Worm (Caenorhabditis elegans) whole organism, L4 larva: ENCODE data around the gene nhr-98.

Experiments used
- F10B5.3 ChIP-seq: sonication (generic microtip); optimal IDR thresholded peaks from 2 replicates; lab custom pipeline; 2016; ENCODE audit warnings: mild to moderate bottlenecking, missing genetic modification characterization, missing compliant biosample characterization
- R02D3.7 ChIP-seq: fragments of 150-350 bp; sonication (generic microtip); optimal IDR thresholded peaks from 3 replicates; lab custom pipeline; 2014; ENCODE audit warnings: missing biosample characterization, missing genetic modification characterization
- aha-1 ChIP-seq: fragments of 150-350 bp; peaks from one replicate; lab custom pipeline; 2014; ENCODE audit warnings: missing biosample characterization, missing genetic modification characterization
- arid-1 ChIP-seq: fragments of 200-800 bp; sonication (Bioruptor generic); conservative IDR thresholded peaks from 2 replicates; pipeline ENCODE4 v1.3.6; 2022; ENCODE audit warnings: missing genetic modification reagents, missing genetic modification characterization, missing compliant biosample characterization
- cey-2 ChIP-seq: sonication (generic microtip); optimal IDR thresholded peaks from 3 replicates; lab custom pipeline; 2017; ENCODE audit warnings: missing genetic modification characterization, mild to moderate bottlenecking, missing compliant biosample characterization, antibody characterized with exemption, borderline replicate concordance; ENCODE audit not compliant: insufficient read depth
- daf-16 ChIP-seq, 3 experiments: sonication (generic microtip); optimal IDR thresholded peaks; 2 replicates each; lab custom pipeline; 2016 to 2017; ENCODE audit warnings: missing genetic modification characterization in 3 of 3, missing genetic modification reagents in 3 of 3, mild to moderate bottlenecking in 2 of 3, missing compliant biosample characterization in 2 of 3, missing biosample characterization in 1 of 3, moderate library complexity in 1 of 3
- dmd-6 ChIP-seq: fragments of 200-800 bp; sonication (Bioruptor generic); IDR thresholded peaks from 2 replicates; pipeline ENCODE4 v1.3.6; 2022; ENCODE audit warnings: missing genetic modification reagents, missing genetic modification characterization, missing compliant biosample characterization
- dmd-8 ChIP-seq: fragments of 200-800 bp; sonication (Bioruptor generic); IDR thresholded peaks from 2 replicates; pipeline ENCODE4 v1.3.6; 2022; ENCODE audit warnings: missing genetic modification characterization, missing compliant biosample characterization
- dpl-1 ChIP-seq: fragments of 150-350 bp; optimal IDR thresholded peaks from 2 replicates; lab custom pipeline; 2014; ENCODE audit warnings: missing biosample characterization, missing genetic modification reagents, missing genetic modification characterization
- lim-7 ChIP-seq: fragments of 200-800 bp; sonication (Bioruptor generic); IDR thresholded peaks from 2 replicates; pipeline ENCODE4 v1.3.6; 2022; ENCODE audit warnings: missing genetic modification characterization, missing compliant biosample characterization
- lin-13 ChIP-seq: fragments of 150-350 bp; optimal IDR thresholded peaks from 2 replicates; lab custom pipeline; 2014; ENCODE audit warnings: missing biosample characterization, missing genetic modification reagents, missing genetic modification characterization
- lin-39 ChIP-seq: fragments of 150-350 bp; optimal IDR thresholded peaks from 2 replicates; lab custom pipeline; 2014; ENCODE audit warnings: missing biosample characterization, missing genetic modification reagents, missing genetic modification characterization
- madf-5 ChIP-seq, 2 experiments: fragments of 200-800 bp; sonication (Bioruptor generic); IDR thresholded peaks; 2 replicates each; pipeline ENCODE4 v1.3.6; 2022; ENCODE audit warnings: missing compliant biosample characterization in 2 of 2, missing genetic modification characterization in 2 of 2
- mdl-1 ChIP-seq, 2 experiments: fragments of 150-350 bp in 1 of 2; sonication (generic microtip) in 1 of 2; optimal IDR thresholded peaks; 2 replicates each; lab custom pipeline; 2014 to 2017; ENCODE audit warnings: missing biosample characterization in 2 of 2, missing genetic modification characterization in 2 of 2
- mdt-29 ChIP-seq: fragments of 200-800 bp; sonication (Bioruptor generic); IDR thresholded peaks from 2 replicates; pipeline ENCODE4 v1.3.6; 2022; ENCODE audit warnings: missing genetic modification reagents, missing genetic modification characterization, missing compliant biosample characterization
- mep-1 ChIP-seq: fragments of 150-350 bp; sonication (generic microtip); optimal IDR thresholded peaks from 3 replicates; lab custom pipeline; 2014; ENCODE audit warnings: missing biosample characterization, missing genetic modification characterization
- nhr-237 ChIP-seq: sonication (generic microtip); optimal IDR thresholded peaks from 2 replicates; lab custom pipeline; 2017; ENCODE audit warnings: missing biosample characterization, missing genetic modification characterization
- nhr-28 ChIP-seq: fragments of 150-350 bp; optimal IDR thresholded peaks from 2 replicates; lab custom pipeline; 2014; ENCODE audit warnings: missing biosample characterization, missing genetic modification characterization
- nhr-6 ChIP-seq: fragments of 150-350 bp; optimal IDR thresholded peaks from 2 replicates; lab custom pipeline; 2014; ENCODE audit warnings: missing biosample characterization, missing genetic modification characterization
- nhr-76 ChIP-seq: fragments of 150-350 bp; optimal IDR thresholded peaks from 2 replicates; lab custom pipeline; 2014; ENCODE audit warnings: missing biosample characterization, missing genetic modification characterization
- nhr-77 ChIP-seq: fragments of 150-350 bp; optimal IDR thresholded peaks from 2 replicates; lab custom pipeline; 2014; ENCODE audit warnings: missing biosample characterization, missing genetic modification characterization
- pha-4 ChIP-seq, 2 experiments: fragments of 150-350 bp in 1 of 2; fragments of 200-800 bp in 1 of 2; sonication (Bioruptor generic) in 1 of 2; IDR thresholded peaks in 1 of 2; optimal IDR thresholded peaks in 1 of 2; 2 replicates each; pipeline versions ENCODE4 v1.3.6 to Lab custom; 2014 to 2022; ENCODE audit warnings: missing genetic modification characterization in 2 of 2, missing genetic modification reagents in 2 of 2, missing biosample characterization in 1 of 2, missing compliant biosample characterization in 1 of 2
- php-3 ChIP-seq: fragments of 200-800 bp; sonication (Bioruptor generic); IDR thresholded peaks from 2 replicates; pipeline ENCODE4 v1.3.6; 2022; ENCODE audit warnings: missing genetic modification reagents, missing genetic modification characterization, missing compliant biosample characterization
- pqm-1 ChIP-seq: sonication (generic microtip); optimal IDR thresholded peaks from 2 replicates; lab custom pipeline; 2017; ENCODE audit warnings: missing biosample characterization, missing genetic modification characterization
- rbr-2 ChIP-seq: sonication (generic microtip); optimal IDR thresholded peaks from 2 replicates; lab custom pipeline; 2016; ENCODE audit warnings: missing genotype, missing genetic modification characterization, missing compliant biosample characterization
- saeg-2 ChIP-seq: fragments of 200-800 bp; sonication (Bioruptor generic); IDR thresholded peaks from 2 replicates; pipeline ENCODE4 v1.3.6; 2022; ENCODE audit warnings: missing genetic modification reagents, missing genetic modification characterization, missing compliant biosample characterization
- unc-39 ChIP-seq: sonication (generic microtip); optimal IDR thresholded peaks from 2 replicates; lab custom pipeline; 2017; ENCODE audit warnings: missing biosample characterization, missing genetic modification characterization
- zip-11 ChIP-seq: fragments of 200-800 bp; sonication (Bioruptor generic); IDR thresholded peaks from 2 replicates; pipeline ENCODE4 v1.3.6; 2022; ENCODE audit warnings: missing genetic modification characterization, missing compliant biosample characterization
- zip-2 ChIP-seq: fragments of 150-350 bp; optimal IDR thresholded peaks from 2 replicates; lab custom pipeline; 2014; ENCODE audit warnings: missing biosample characterization, missing genetic modification characterization
- ztf-7 ChIP-seq: fragments of 150-350 bp; optimal IDR thresholded peaks from 2 replicates; lab custom pipeline; 2014; ENCODE audit warnings: missing biosample characterization, missing genetic modification characterization

nhr-98 gene

DNA sequence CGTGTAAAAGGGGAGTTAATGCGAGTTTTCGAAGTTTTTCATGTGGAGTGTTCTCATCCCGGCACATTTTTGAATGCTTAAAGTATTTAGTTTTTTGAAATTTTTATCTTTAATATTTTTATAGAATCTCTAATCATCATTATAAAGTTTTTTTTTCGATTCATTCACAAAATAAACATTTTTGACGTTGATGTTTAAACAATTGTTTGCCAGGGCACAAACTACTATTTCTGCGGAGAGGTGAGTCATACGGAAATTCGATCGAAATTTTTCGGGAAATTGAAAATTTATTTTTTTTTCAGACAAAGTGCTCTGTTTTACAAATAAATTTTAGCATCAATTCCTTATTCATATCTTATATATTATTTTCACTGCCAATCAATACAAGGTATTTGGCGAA is at the start of gene nhr-98:
Gene nhr-98, plus strand, starts transcription at position 301 of the 400 bp plus-strand sequence.
- no peak for TF ChIP-seq lin-13 (GFP tag; lab: Kevin White, UChicago)
- peak; percentile 53 for TF ChIP-seq aha-1 (tag; lab: Kevin White, UChicago)

DNA sequence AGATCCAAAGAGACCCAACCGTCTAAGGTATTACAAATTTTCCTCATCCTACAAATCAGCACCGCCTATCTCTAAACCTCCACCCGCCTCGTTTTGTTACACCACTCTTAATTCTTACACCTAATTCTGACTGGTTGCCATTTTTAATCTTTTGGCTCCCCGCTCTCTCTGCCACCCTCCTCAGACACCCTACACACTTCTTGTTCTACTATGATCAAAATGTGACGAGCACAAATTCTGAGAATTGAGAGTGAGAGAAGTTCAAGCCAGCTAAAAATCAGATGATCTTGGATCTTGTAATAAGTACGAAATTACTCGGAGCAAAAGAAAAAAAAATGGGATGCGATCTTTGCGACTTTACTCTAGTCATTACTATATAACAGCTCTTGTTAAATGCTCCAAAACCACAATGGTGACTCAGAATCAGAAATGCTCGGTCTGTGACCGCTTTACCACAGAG is 49.4 kb upstream of the nhr-98 start, which contains the start of gene nhr-252:
Gene nhr-252, plus strand, starts transcription at position 410 of the 460 bp plus-strand sequence.
- no peak for TF ChIP-seq cey-2 (tag; lab: Kevin White, UChicago)
- TF ChIP-seq nhr-6 (tag; lab: Kevin White, UChicago): no peak
- TF ChIP-seq madf-5 (GFP tag; IDR thresholded peaks at IDR 0.05; lab: Robert Waterston, UW): no peak
- TF ChIP-seq rbr-2 (tag; lab: Kevin White, UChicago): no peak
- TF ChIP-seq mep-1 (tag; lab: Kevin White, UChicago): no peak
- TF ChIP-seq dmd-8 (GFP tag; lab: Robert Waterston, UW): no peak
- no peak for TF ChIP-seq zip-11 (GFP tag; lab: Robert Waterston, UW)
- TF ChIP-seq F10B5.3 (tag; lab: Kevin White, UChicago): no peak
- no peak for TF ChIP-seq nhr-237 (tag; lab: Kevin White, UChicago)
- no peak for TF ChIP-seq mdl-1 (tag; optimal IDR thresholded peaks at IDR 0.05; lab: Kevin White, UChicago)
- TF ChIP-seq, all 104 proteins: peak for 0

DNA sequence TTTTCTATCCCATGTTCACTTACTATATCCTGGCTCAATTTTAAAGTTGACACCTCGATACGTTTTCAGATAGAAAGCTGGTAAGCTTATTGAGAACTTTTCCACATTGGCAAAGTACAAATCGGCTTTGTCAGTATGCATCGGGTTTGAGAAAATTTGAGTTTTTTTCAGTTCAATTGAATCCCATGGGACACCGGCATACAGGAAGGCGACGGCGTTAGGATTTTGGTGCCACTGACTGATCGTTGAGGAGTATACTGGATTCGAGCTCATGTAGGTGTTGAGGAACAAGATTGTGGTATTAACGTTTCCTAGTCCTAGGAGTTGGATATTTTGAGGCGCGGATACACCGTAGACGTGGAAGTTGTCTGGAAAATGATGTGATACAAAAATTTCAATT is 40.8 kb upstream of the nhr-98 start:
- TF ChIP-seq zip-2 (tag; lab: Kevin White, UChicago): no peak
- no peak for TF ChIP-seq unc-39
- TF ChIP-seq aha-1 (tag; lab: Kevin White, UChicago): peak; percentile 95
- no peak for TF ChIP-seq R02D3.7 (tag; lab: Kevin White, UChicago)
- TF ChIP-seq php-3 (GFP tag; lab: Robert Waterston, UW): no peak

DNA sequence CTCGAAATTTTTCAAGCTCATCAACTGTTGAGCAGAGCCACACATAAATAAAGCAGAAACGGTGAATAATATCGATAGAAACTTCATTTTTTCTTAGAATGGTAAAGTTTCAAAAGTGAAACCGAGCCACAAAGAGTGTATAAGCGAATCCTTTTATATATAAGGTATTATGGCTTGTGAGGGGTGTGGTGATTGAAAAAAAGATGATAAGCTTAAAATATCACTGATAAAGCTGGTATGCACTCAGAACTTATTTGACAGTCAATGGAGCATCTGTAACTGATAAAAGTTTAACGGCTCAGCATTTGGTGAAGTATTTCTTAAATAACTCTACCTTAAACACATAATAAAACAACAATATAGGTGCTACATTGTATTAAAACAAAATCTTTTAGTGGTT is 39.0 kb upstream of the nhr-98 start, which contains the start of gene dod-19:
Gene dod-19, minus strand, starts transcription at position 130 of the 400 bp plus-strand sequence.
- TF ChIP-seq arid-1 (GFP tag; lab: Robert Waterston, UW): no peak
- no peak for TF ChIP-seq ztf-7
- TF ChIP-seq pha-4 (GFP tag; IDR thresholded peaks at IDR 0.05; lab: Robert Waterston, UW): no peak
- TF ChIP-seq pha-4 (tag; optimal IDR thresholded peaks at IDR 0.05; lab: Kevin White, UChicago): no peak
- peak; percentile 57 for TF ChIP-seq dmd-6
- TF ChIP-seq pqm-1: peak; percentile 79
- TF ChIP-seq unc-39: no peak
- no peak for TF ChIP-seq lin-13 (GFP tag; lab: Kevin White, UChicago)
- no peak for TF ChIP-seq mdt-29 (GFP tag; lab: Robert Waterston, UW)

DNA sequence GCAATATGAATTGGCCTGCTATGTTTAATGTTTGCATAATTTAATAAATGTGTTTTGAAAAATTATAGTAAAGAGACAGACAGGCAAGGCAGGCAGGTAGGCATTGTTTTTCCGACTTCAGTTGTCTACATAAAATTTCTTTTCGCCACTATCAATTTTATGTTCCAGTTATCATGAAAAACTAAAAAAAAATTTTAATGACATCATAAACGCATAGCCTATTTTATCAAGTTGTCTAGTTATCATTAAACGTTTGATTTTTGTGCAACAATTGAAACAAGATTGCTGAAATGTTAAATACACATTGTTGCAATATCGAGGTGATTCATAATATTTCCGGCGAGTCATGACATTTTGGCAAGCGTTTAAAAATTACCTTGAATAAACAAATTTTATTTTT is 38.6 kb upstream of the nhr-98 start:
- TF ChIP-seq dpl-1 (no peak), daf-16 (GFP tag; optimal IDR thresholded peaks at IDR 0.05; lab: Kevin White, UChicago) (no peak), daf-16 (tag; optimal IDR thresholded peaks at IDR 0.05; lab: Kevin White, UChicago) (peak; percentile 47), nhr-76 (no peak), nhr-77 (tag; lab: Kevin White, UChicago) (peak; percentile 54), lin-39 (tag; lab: Kevin White, UChicago) (no peak), pqm-1 (peak; percentile 80), nhr-28 (tag; lab: Kevin White, UChicago) (peak; percentile 60), R02D3.7 (tag; lab: Kevin White, UChicago) (no peak), php-3 (GFP tag; lab: Robert Waterston, UW) (peak; percentile 61), saeg-2 (GFP tag; lab: Robert Waterston, UW) (no peak), lim-7 (GFP tag; lab: Robert Waterston, UW) (no peak), mep-1 (tag; lab: Kevin White, UChicago) (no peak), dmd-6 (peak; percentile 55; the same call in 1 of the 2 replicates)
